Worm (Caenorhabditis elegans) whole organism, L3 larva: ENCODE measurements around the gene Y71H2AR.2.

ENCODE experiments used
- R02D3.7 ChIP-seq: fragments of 150-350 bp; optimal IDR thresholded peaks from 2 replicates; lab custom pipeline; 2014; ENCODE audit warnings: missing biosample characterization, missing genetic modification characterization
- aly-2 ChIP-seq: fragments of 150-350 bp; optimal IDR thresholded peaks from 2 replicates; lab custom pipeline; 2014; ENCODE audit warnings: missing biosample characterization, missing genetic modification characterization
- ama-1 ChIP-seq: fragments of 150-350 bp; optimal IDR thresholded peaks from 2 replicates; lab custom pipeline; 2018
- ceh-28 ChIP-seq: fragments of 150-350 bp; optimal IDR thresholded peaks from 2 replicates; lab custom pipeline; 2014; ENCODE audit warnings: missing biosample characterization, missing genetic modification reagents, missing genetic modification characterization
- ceh-82 ChIP-seq: fragments of 150-350 bp; optimal IDR thresholded peaks from 2 replicates; lab custom pipeline; 2014; ENCODE audit warnings: missing biosample characterization, missing genetic modification characterization
- daf-12 ChIP-seq: fragments of 150-350 bp; optimal IDR thresholded peaks from 2 replicates; lab custom pipeline; 2014; ENCODE audit warnings: missing biosample characterization, missing genetic modification reagents, missing genetic modification characterization
- egl-5 ChIP-seq: fragments of 150-350 bp; optimal IDR thresholded peaks from 2 replicates; lab custom pipeline; 2017; ENCODE audit warnings: missing biosample characterization, missing genetic modification reagents, missing genetic modification characterization, inconsistent platforms
- elt-1 ChIP-seq: fragments of 150-350 bp; optimal IDR thresholded peaks from 2 replicates; lab custom pipeline; 2014; ENCODE audit warnings: missing biosample characterization, missing genetic modification characterization
- elt-2 ChIP-seq: sonication (generic microtip); optimal IDR thresholded peaks from 2 replicates; lab custom pipeline; 2016; ENCODE audit warnings: missing genetic modification reagents, mild to moderate bottlenecking, missing genetic modification characterization, missing compliant biosample characterization
- elt-3 ChIP-seq, 3 experiments: fragments of 150-350 bp in 1 of 3; sonication (generic microtip) in 2 of 3; optimal IDR thresholded peaks; 2 replicates in 2 of 3; 4 replicates in 1 of 3; lab custom pipeline; 2014 to 2017; ENCODE audit warnings: missing biosample characterization in 3 of 3, missing genetic modification characterization in 3 of 3
- fkh-10 ChIP-seq: sonication (generic microtip); optimal IDR thresholded peaks from 2 replicates; lab custom pipeline; 2017; ENCODE audit warnings: missing biosample characterization, missing genetic modification reagents, missing genetic modification characterization
- fkh-2 ChIP-seq: fragments of 150-350 bp; optimal IDR thresholded peaks from 2 replicates; lab custom pipeline; 2014; ENCODE audit warnings: missing biosample characterization, missing genetic modification reagents, missing genetic modification characterization
- hmg-11 ChIP-seq: sonication (generic microtip); optimal IDR thresholded peaks from 2 replicates; lab custom pipeline; 2016; ENCODE audit warnings: missing genetic modification characterization, missing compliant biosample characterization
- jun-1 ChIP-seq: fragments of 150-350 bp; optimal IDR thresholded peaks from 2 replicates; lab custom pipeline; 2014; ENCODE audit warnings: missing biosample characterization, missing genetic modification reagents, missing genetic modification characterization
- lin-15B ChIP-seq: fragments of 150-350 bp; optimal IDR thresholded peaks from 2 replicates; lab custom pipeline; 2014; ENCODE audit warnings: missing biosample characterization, missing genetic modification characterization
- lsy-12 ChIP-seq: sonication (generic microtip); optimal IDR thresholded peaks from 2 replicates; lab custom pipeline; 2016; ENCODE audit warnings: mild to moderate bottlenecking, missing genetic modification characterization, missing compliant biosample characterization
- mdl-1 ChIP-seq: fragments of 150-350 bp; optimal IDR thresholded peaks from 2 replicates; lab custom pipeline; 2014; ENCODE audit warnings: missing biosample characterization, missing genetic modification characterization
- mml-1 ChIP-seq: fragments of 150-350 bp; sonication (generic microtip); optimal IDR thresholded peaks from 3 replicates; lab custom pipeline; 2014; ENCODE audit warnings: missing biosample characterization, missing genetic modification characterization
- nfya-1 ChIP-seq: sonication (generic microtip); optimal IDR thresholded peaks from 2 replicates; lab custom pipeline; 2017; ENCODE audit warnings: missing genetic modification characterization, mild to moderate bottlenecking, missing compliant biosample characterization, antibody characterized with exemption, moderate library complexity; ENCODE audit not compliant: insufficient read depth
- nhr-11 ChIP-seq: fragments of 150-350 bp; optimal IDR thresholded peaks from 2 replicates; lab custom pipeline; 2014; ENCODE audit warnings: missing biosample characterization, missing genetic modification characterization
- nhr-23 ChIP-seq: fragments of 150-350 bp; optimal IDR thresholded peaks from 2 replicates; lab custom pipeline; 2014; ENCODE audit warnings: missing biosample characterization, missing genetic modification reagents, missing genetic modification characterization
- nhr-237 ChIP-seq: fragments of 150-350 bp; optimal IDR thresholded peaks from 2 replicates; lab custom pipeline; 2014; ENCODE audit warnings: missing biosample characterization, missing genetic modification characterization
- nhr-28 ChIP-seq: fragments of 150-350 bp; optimal IDR thresholded peaks from 2 replicates; lab custom pipeline; 2014; ENCODE audit warnings: missing biosample characterization, missing genetic modification characterization
- nhr-43 ChIP-seq: sonication (generic microtip); optimal IDR thresholded peaks from 2 replicates; lab custom pipeline; 2016; ENCODE audit warnings: mild to moderate bottlenecking, missing genetic modification characterization, missing compliant biosample characterization; ENCODE audit not compliant: poor library complexity, severe bottlenecking
- nhr-76 ChIP-seq: fragments of 150-350 bp; sonication (generic microtip); optimal IDR thresholded peaks from 5 replicates; lab custom pipeline; 2014; ENCODE audit warnings: missing biosample characterization, missing genetic modification characterization
- nhr-77 ChIP-seq: fragments of 150-350 bp; optimal IDR thresholded peaks from 2 replicates; lab custom pipeline; 2014; ENCODE audit warnings: missing biosample characterization, missing genetic modification characterization
- skn-1 ChIP-seq: fragments of 150-350 bp; optimal IDR thresholded peaks from 2 replicates; lab custom pipeline; 2014; ENCODE audit warnings: missing biosample characterization, missing genetic modification characterization
- snpc-4 ChIP-seq: fragments of 150-350 bp; optimal IDR thresholded peaks from 2 replicates; lab custom pipeline; 2014; ENCODE audit warnings: missing biosample characterization, missing genetic modification characterization
- tbx-2 ChIP-seq: sonication (generic microtip); optimal IDR thresholded peaks from 2 replicates; lab custom pipeline; 2016; ENCODE audit warnings: mild to moderate bottlenecking, missing genetic modification characterization, missing compliant biosample characterization
- unc-39 ChIP-seq: sonication (generic microtip); optimal IDR thresholded peaks from 4 replicates; lab custom pipeline; 2017; ENCODE audit warnings: missing biosample characterization, missing genetic modification characterization
- unc-62 ChIP-seq: fragments of 150-350 bp; sonication (generic microtip); optimal IDR thresholded peaks from 4 replicates; lab custom pipeline; 2014; ENCODE audit warnings: missing biosample characterization, missing genetic modification reagents, missing genetic modification characterization
- ztf-11 ChIP-seq: fragments of 150-350 bp; optimal IDR thresholded peaks from 2 replicates; lab custom pipeline; 2014; ENCODE audit warnings: missing biosample characterization, missing genetic modification characterization
- ztf-4 ChIP-seq: fragments of 150-350 bp; optimal IDR thresholded peaks from 2 replicates; lab custom pipeline; 2014; ENCODE audit warnings: missing biosample characterization, missing genetic modification characterization

Gene Y71H2AR.2

ce11 chrIII:2804461-2804860 is 36.3 kb downstream of the Y71H2AR.2 start (continued):
- TF ChIP-seq unc-39 (tag; lab: Kevin White, UChicago) (no peak), nhr-23 (tag; lab: Kevin White, UChicago) (peak; percentile 81), nfya-1 (tag; lab: Kevin White, UChicago) (peak; percentile 72), daf-12 (tag; lab: Kevin White, UChicago) (no peak), elt-2 (peak; percentile 18), aly-2 (tag; lab: Kevin White, UChicago) (no peak), ztf-11 (tag; lab: Kevin White, UChicago) (no peak), nhr-11 (no peak), mdl-1 (tag; lab: Kevin White, UChicago) (no peak), ceh-82 (no peak), skn-1 (tag; lab: Kevin White, UChicago) (no peak), snpc-4 (tag; lab: Kevin White, UChicago) (peak; percentile 42), mml-1 (tag; lab: Kevin White, UChicago) (no peak), unc-62 (GFP tag; lab: Kevin White, UChicago) (no peak)
- TF ChIP-seq, all 47 proteins: peak for 11

ce11 chrIII:2801800-2802515 is 38.8 kb downstream of the Y71H2AR.2 start, which contains the start of the genes twk-45 and Y71H2AM.25:
Gene twk-45, minus strand, starts transcription at chrIII:2801900.
Gene Y71H2AM.25, plus strand, starts transcription at chrIII:2802465.
- TF ChIP-seq elt-3 (tag; optimal IDR thresholded peaks at IDR 0.05; lab: Kevin White, UChicago) (no peak), jun-1 (tag; lab: Kevin White, UChicago) (no peak), ztf-11 (tag; lab: Kevin White, UChicago) (no peak), snpc-4 (tag; lab: Kevin White, UChicago) (no peak), lsy-12 (tag; lab: Kevin White, UChicago) (no peak), ceh-28 (no peak), nhr-43 (tag; lab: Kevin White, UChicago) (no peak), aly-2 (tag; lab: Kevin White, UChicago) (no peak), ceh-82 (no peak), nfya-1 (tag; lab: Kevin White, UChicago) (no peak), egl-5 (tag; lab: Kevin White, UChicago) (no peak), tbx-2 (tag; lab: Kevin White, UChicago) (no peak), nhr-237 (tag; lab: Kevin White, UChicago) (no peak), lin-15B (tag; lab: Kevin White, UChicago) (no peak), ztf-4 (tag; lab: Kevin White, UChicago) (no peak), nhr-77 (no peak), ama-1 (lab: Kevin White, UChicago) (no peak), hmg-11 (tag; lab: Kevin White, UChicago) (no peak)

ce11 chrIII:2800743-2801142 is 40.0 kb downstream of the Y71H2AR.2 start:
- TF ChIP-seq mdl-1 (tag; lab: Kevin White, UChicago) (no peak), elt-1 (no peak), skn-1 (tag; lab: Kevin White, UChicago) (no peak), fkh-10 (no peak)

ce11 chrIII:2795442-2796023 is 45.2 kb downstream of the Y71H2AR.2 start:
- TF ChIP-seq mdl-1 (tag; lab: Kevin White, UChicago) (no peak), nhr-76 (tag; lab: Kevin White, UChicago) (no peak), ztf-11 (tag; lab: Kevin White, UChicago) (no peak), fkh-2 (no peak), hmg-11 (tag; lab: Kevin White, UChicago) (no peak), ceh-28 (no peak), R02D3.7 (no peak), ama-1 (lab: Kevin White, UChicago) (no peak), nhr-11 (no peak), elt-2 (no peak), nhr-28 (tag; lab: Kevin White, UChicago) (no peak), nhr-77 (no peak), unc-62 (GFP tag; lab: Kevin White, UChicago) (no peak), elt-1 (no peak), elt-3 (tag; optimal IDR thresholded peaks at IDR 0.05; lab: Kevin White, UChicago) (no peak)
